Worm (Caenorhabditis elegans) whole organism, early embryonic: ENCODE measurements around the gene skr-19.

ENCODE experiments used
- ets-7 ChIP-seq: sonication (generic microtip); optimal IDR thresholded peaks from 2 replicates; lab custom pipeline; 2016; ENCODE audit warnings: missing genotype, missing genetic modification characterization, missing compliant biosample characterization
- tbx-37 ChIP-seq: fragments of 200-800 bp; sonication (Bioruptor generic); conservative IDR thresholded peaks from 2 replicates; pipeline ENCODE4 v1.3.6; 2022; ENCODE audit warnings: missing genetic modification reagents, missing genetic modification characterization, missing compliant biosample characterization

DNA sequence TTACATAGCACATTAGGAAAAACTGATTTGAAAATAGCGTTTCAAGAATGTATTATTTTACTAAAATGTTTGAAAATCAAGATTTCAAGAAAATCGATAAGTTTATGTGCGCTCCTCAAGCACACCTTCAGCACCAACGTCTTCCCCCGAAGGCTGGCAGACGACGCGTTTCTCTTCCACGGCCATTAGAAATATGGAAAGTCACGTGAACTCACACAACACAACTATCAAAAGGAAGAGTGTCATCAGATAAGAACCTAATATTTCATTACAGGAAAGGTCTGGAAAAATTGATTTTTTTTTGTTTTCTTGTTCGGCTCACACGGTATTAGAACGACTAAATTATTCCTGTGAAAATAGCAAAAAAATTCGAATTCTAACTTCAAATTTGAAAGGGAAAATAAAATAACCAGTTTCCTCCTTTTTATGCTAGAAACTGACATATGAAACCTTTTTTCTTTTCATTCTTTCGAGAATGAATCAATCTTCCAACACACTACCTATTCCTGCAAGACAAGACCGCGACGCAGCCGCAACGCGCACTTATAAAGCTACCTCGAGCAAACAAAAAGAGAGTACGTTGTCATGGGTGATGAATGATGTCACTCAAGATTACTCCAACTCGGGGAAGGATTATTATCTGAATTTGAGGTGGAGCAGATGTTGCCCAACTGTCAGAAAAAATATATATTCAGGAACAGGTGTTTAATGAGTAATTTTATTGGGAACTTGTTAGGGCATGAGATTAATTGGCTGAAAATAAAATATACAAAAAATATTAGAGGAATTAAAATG, 800 bp upstream of the skr-19 start:
- TF ChIP-seq ets-7 (tag; lab: Kevin White, UChicago) (no peak), tbx-37 (no peak)
